Worm (Caenorhabditis elegans) whole organism, L4 larva: ENCODE data around the gene W02H5.2.

Experiments
- F44E2.7 ChIP-seq: fragments of 200-800 bp; sonication (Bioruptor generic); IDR thresholded peaks from 2 replicates; pipeline ENCODE4 v2.1.2; 2022; ENCODE audit warnings: missing genetic modification characterization, missing compliant biosample characterization
- F49E8.2 ChIP-seq: sonication (generic microtip); optimal IDR thresholded peaks from 2 replicates; lab custom pipeline; 2016; ENCODE audit warnings: missing compliant biosample characterization, mild to moderate bottlenecking, missing genetic modification characterization, borderline replicate concordance
- R02D3.7 ChIP-seq: fragments of 150-350 bp; sonication (generic microtip); optimal IDR thresholded peaks from 3 replicates; lab custom pipeline; 2014; ENCODE audit warnings: missing biosample characterization, missing genetic modification characterization
- T26A8.4 ChIP-seq: fragments of 200-800 bp; sonication (Bioruptor generic); IDR thresholded peaks from 2 replicates; pipeline ENCODE4 v1.3.6; 2022; ENCODE audit warnings: missing genetic modification characterization, missing compliant biosample characterization
- Y105C5A.15 ChIP-seq: fragments of 200-800 bp; sonication (Bioruptor generic); IDR thresholded peaks from 2 replicates; pipeline ENCODE4 v1.3.6; 2022; ENCODE audit warnings: missing genetic modification characterization, missing compliant biosample characterization
- aly-2 ChIP-seq: sonication (generic microtip); optimal IDR thresholded peaks from 2 replicates; lab custom pipeline; 2018; ENCODE audit warnings: missing biosample characterization, missing genetic modification characterization
- ama-1 ChIP-seq: fragments of 150-350 bp; optimal IDR thresholded peaks from 2 replicates; lab custom pipeline; 2014; ENCODE audit warnings: inconsistent platforms, mixed read lengths
- ceh-44 ChIP-seq: fragments of 200-800 bp; sonication (Bioruptor generic); IDR thresholded peaks from 2 replicates; pipeline ENCODE4 v1.3.6; 2022; ENCODE audit warnings: missing genetic modification reagents, missing genetic modification characterization, missing compliant biosample characterization
- ceh-62 ChIP-seq: sonication (generic microtip); optimal IDR thresholded peaks from 2 replicates; lab custom pipeline; 2017; ENCODE audit warnings: missing biosample characterization, missing genetic modification characterization
- ceh-82 ChIP-seq: sonication (generic microtip); optimal IDR thresholded peaks from 2 replicates; lab custom pipeline; 2017; ENCODE audit warnings: missing biosample characterization, missing genetic modification characterization
- ctbp-1 ChIP-seq: fragments of 200-800 bp; sonication (Bioruptor generic); IDR thresholded peaks from 2 replicates; pipeline ENCODE4 v1.3.6; 2022; ENCODE audit warnings: missing genetic modification reagents, missing genetic modification characterization, missing compliant biosample characterization
- daf-16 ChIP-seq, 3 experiments: sonication (generic microtip); optimal IDR thresholded peaks; 2 replicates each; lab custom pipeline; 2016 to 2017; ENCODE audit warnings: missing genetic modification characterization in 3 of 3, missing genetic modification reagents in 3 of 3, mild to moderate bottlenecking in 2 of 3, missing compliant biosample characterization in 2 of 3, missing biosample characterization in 1 of 3, moderate library complexity in 1 of 3
- daf-19 ChIP-seq: fragments of 200-800 bp; sonication (Bioruptor generic); conservative IDR thresholded peaks from 2 replicates; pipeline ENCODE4 v1.3.6; 2022; ENCODE audit warnings: missing genetic modification characterization, missing compliant biosample characterization
- daf-8 ChIP-seq: fragments of 200-800 bp; sonication (Bioruptor generic); IDR thresholded peaks from 2 replicates; pipeline ENCODE4 v1.3.6; 2022; ENCODE audit warnings: missing genetic modification characterization, missing compliant biosample characterization
- dmd-8 ChIP-seq: fragments of 200-800 bp; sonication (Bioruptor generic); IDR thresholded peaks from 2 replicates; pipeline ENCODE4 v1.3.6; 2022; ENCODE audit warnings: missing genetic modification characterization, missing compliant biosample characterization
- dmd-9 ChIP-seq: fragments of 200-800 bp; sonication (Bioruptor generic); IDR thresholded peaks from 2 replicates; pipeline ENCODE4 v1.3.6; 2022; ENCODE audit warnings: missing genetic modification reagents, missing genetic modification characterization, missing compliant biosample characterization
- hlh-11 ChIP-seq: fragments of 200-800 bp; sonication (Bioruptor generic); optimal IDR thresholded peaks from 2 replicates; lab custom pipeline; 2018; ENCODE audit warnings: mild to moderate bottlenecking, missing genetic modification characterization, missing compliant biosample characterization
- hlh-30 ChIP-seq: sonication (generic microtip); optimal IDR thresholded peaks from 2 replicates; lab custom pipeline; 2017; ENCODE audit warnings: antibody characterized with exemption, mild to moderate bottlenecking, missing genetic modification characterization, missing compliant biosample characterization; ENCODE audit not compliant: insufficient read depth
- hmg-1.1 ChIP-seq: fragments of 200-800 bp; sonication (Bioruptor generic); IDR thresholded peaks from 2 replicates; pipeline ENCODE4 v1.3.6; 2022; ENCODE audit warnings: missing genetic modification reagents, missing genetic modification characterization, missing compliant biosample characterization
- lin-39 ChIP-seq: fragments of 150-350 bp; optimal IDR thresholded peaks from 2 replicates; lab custom pipeline; 2014; ENCODE audit warnings: missing biosample characterization, missing genetic modification reagents, missing genetic modification characterization
- lir-3 ChIP-seq: sonication (generic microtip); optimal IDR thresholded peaks from 2 replicates; lab custom pipeline; 2016; ENCODE audit warnings: mild to moderate bottlenecking, missing genetic modification characterization, missing compliant biosample characterization
- lsy-2 ChIP-seq, 2 experiments: fragments of 150-350 bp in 1 of 2; sonication (generic microtip) in 1 of 2; optimal IDR thresholded peaks; 2 replicates each; lab custom pipeline; 2014 to 2017; ENCODE audit warnings: missing biosample characterization in 2 of 2, missing genetic modification characterization in 2 of 2
- madf-5 ChIP-seq, 2 experiments: fragments of 200-800 bp; sonication (Bioruptor generic); IDR thresholded peaks; 2 replicates each; pipeline ENCODE4 v1.3.6; 2022; ENCODE audit warnings: missing compliant biosample characterization in 2 of 2, missing genetic modification characterization in 2 of 2
- madf-9 ChIP-seq: fragments of 200-800 bp; sonication (Bioruptor generic); conservative IDR thresholded peaks from 2 replicates; pipeline ENCODE4 v1.3.6; 2022; ENCODE audit warnings: missing genetic modification reagents, missing genetic modification characterization, missing compliant biosample characterization
- mdl-1 ChIP-seq, 2 experiments: fragments of 150-350 bp in 1 of 2; sonication (generic microtip) in 1 of 2; optimal IDR thresholded peaks; 2 replicates each; lab custom pipeline; 2014 to 2017; ENCODE audit warnings: missing biosample characterization in 2 of 2, missing genetic modification characterization in 2 of 2
- mdt-29 ChIP-seq: fragments of 200-800 bp; sonication (Bioruptor generic); IDR thresholded peaks from 2 replicates; pipeline ENCODE4 v1.3.6; 2022; ENCODE audit warnings: missing genetic modification reagents, missing genetic modification characterization, missing compliant biosample characterization
- mep-1 ChIP-seq: fragments of 150-350 bp; sonication (generic microtip); optimal IDR thresholded peaks from 3 replicates; lab custom pipeline; 2014; ENCODE audit warnings: missing biosample characterization, missing genetic modification characterization
- mxl-2 ChIP-seq: fragments of 200-800 bp; sonication (Bioruptor generic); conservative IDR thresholded peaks from 2 replicates; pipeline ENCODE4 v1.3.6; 2022; ENCODE audit warnings: missing genetic modification reagents, missing genetic modification characterization, missing compliant biosample characterization
- nhr-25 ChIP-seq: sonication (generic microtip); optimal IDR thresholded peaks from 2 replicates; lab custom pipeline; 2017; ENCODE audit warnings: missing genetic modification characterization, mild to moderate bottlenecking, missing compliant biosample characterization, antibody characterized with exemption, moderate library complexity, borderline replicate concordance; ENCODE audit not compliant: insufficient read depth
- nhr-28 ChIP-seq: fragments of 150-350 bp; optimal IDR thresholded peaks from 2 replicates; lab custom pipeline; 2014; ENCODE audit warnings: missing biosample characterization, missing genetic modification characterization
- nhr-41 ChIP-seq: fragments of 200-800 bp; sonication (Bioruptor generic); IDR thresholded peaks from 2 replicates; pipeline ENCODE4 v1.3.6; 2022; ENCODE audit warnings: missing genetic modification reagents, missing genetic modification characterization, missing compliant biosample characterization
- nhr-76 ChIP-seq: fragments of 150-350 bp; optimal IDR thresholded peaks from 2 replicates; lab custom pipeline; 2014; ENCODE audit warnings: missing biosample characterization, missing genetic modification characterization
- pha-4 ChIP-seq, 2 experiments: fragments of 150-350 bp in 1 of 2; fragments of 200-800 bp in 1 of 2; sonication (Bioruptor generic) in 1 of 2; IDR thresholded peaks in 1 of 2; optimal IDR thresholded peaks in 1 of 2; 2 replicates each; pipeline versions ENCODE4 v1.3.6 to Lab custom; 2014 to 2022; ENCODE audit warnings: missing genetic modification characterization in 2 of 2, missing genetic modification reagents in 2 of 2, missing biosample characterization in 1 of 2, missing compliant biosample characterization in 1 of 2
- php-3 ChIP-seq: fragments of 200-800 bp; sonication (Bioruptor generic); IDR thresholded peaks from 2 replicates; pipeline ENCODE4 v1.3.6; 2022; ENCODE audit warnings: missing genetic modification reagents, missing genetic modification characterization, missing compliant biosample characterization
- rbr-2 ChIP-seq: sonication (generic microtip); optimal IDR thresholded peaks from 2 replicates; lab custom pipeline; 2016; ENCODE audit warnings: missing genotype, missing genetic modification characterization, missing compliant biosample characterization
- sdz-12 ChIP-seq: fragments of 200-800 bp; sonication (Bioruptor generic); optimal IDR thresholded peaks from 2 replicates; lab custom pipeline; 2018; ENCODE audit warnings: mild to moderate bottlenecking, missing genetic modification characterization, missing compliant biosample characterization
- set-16 ChIP-seq: fragments of 200-800 bp; sonication (Bioruptor generic); IDR thresholded peaks from 2 replicates; pipeline ENCODE4 v1.3.6; 2022; ENCODE audit warnings: missing genetic modification reagents, missing genetic modification characterization, missing compliant biosample characterization
- skn-1 ChIP-seq: fragments of 150-350 bp; optimal IDR thresholded peaks from 2 replicates; lab custom pipeline; 2014; ENCODE audit warnings: missing biosample characterization, missing genetic modification characterization
- snpc-1.2 ChIP-seq: fragments of 200-800 bp; sonication (Bioruptor generic); IDR thresholded peaks from 2 replicates; pipeline ENCODE4 v1.3.6; 2022; ENCODE audit warnings: missing genetic modification reagents, missing genetic modification characterization, missing compliant biosample characterization
- snpc-4 ChIP-seq: fragments of 150-350 bp; optimal IDR thresholded peaks from 2 replicates; lab custom pipeline; 2014; ENCODE audit warnings: missing biosample characterization, missing genetic modification characterization
- spr-1 ChIP-seq: sonication (generic microtip); optimal IDR thresholded peaks from 2 replicates; lab custom pipeline; 2016; ENCODE audit warnings: mild to moderate bottlenecking, missing genetic modification characterization, missing compliant biosample characterization
- spr-3 ChIP-seq: fragments of 200-800 bp; sonication (Bioruptor generic); optimal IDR thresholded peaks from 2 replicates; lab custom pipeline; 2018; ENCODE audit warnings: mild to moderate bottlenecking, missing genetic modification characterization, missing compliant biosample characterization
- unc-130 ChIP-seq: sonication (generic microtip); optimal IDR thresholded peaks from 2 replicates; lab custom pipeline; 2016; ENCODE audit warnings: missing genetic modification reagents, missing genetic modification characterization, missing compliant biosample characterization
- unc-39 ChIP-seq: sonication (generic microtip); optimal IDR thresholded peaks from 2 replicates; lab custom pipeline; 2017; ENCODE audit warnings: missing biosample characterization, missing genetic modification characterization
- vab-7 ChIP-seq: fragments of 200-800 bp; sonication (Bioruptor generic); IDR thresholded peaks from 2 replicates; pipeline ENCODE4 v1.3.6; 2022; ENCODE audit warnings: missing genetic modification reagents, missing genetic modification characterization, missing compliant biosample characterization
- zag-1 ChIP-seq: fragments of 150-350 bp; optimal IDR thresholded peaks from 2 replicates; lab custom pipeline; 2014; ENCODE audit warnings: missing biosample characterization, missing genetic modification characterization
- zfp-2 ChIP-seq: sonication (generic microtip); optimal IDR thresholded peaks from 2 replicates; lab custom pipeline; 2016; ENCODE audit warnings: mild to moderate bottlenecking, missing genetic modification characterization, missing compliant biosample characterization
- zfp-3 ChIP-seq: fragments of 200-800 bp; sonication (Bioruptor generic); conservative IDR thresholded peaks from 2 replicates; pipeline ENCODE4 v1.3.6; 2022; ENCODE audit warnings: missing genetic modification reagents, missing genetic modification characterization, missing compliant biosample characterization
- zip-2 ChIP-seq: fragments of 150-350 bp; optimal IDR thresholded peaks from 2 replicates; lab custom pipeline; 2014; ENCODE audit warnings: missing biosample characterization, missing genetic modification characterization
- ztf-11 ChIP-seq: fragments of 150-350 bp; optimal IDR thresholded peaks from 2 replicates; lab custom pipeline; 2014; ENCODE audit warnings: missing biosample characterization, missing genetic modification characterization
- ztf-7 ChIP-seq: fragments of 150-350 bp; optimal IDR thresholded peaks from 2 replicates; lab custom pipeline; 2014; ENCODE audit warnings: missing biosample characterization, missing genetic modification characterization

W02H5.2 gene

ce11 chrV:2600543-2600942 lies 38.6 kb upstream of the W02H5.2 start (continued):
- TF ChIP-seq mep-1 (tag; lab: Kevin White, UChicago) (peak; percentile 73), spr-1 (peak; percentile 67), F49E8.2 (tag; lab: Kevin White, UChicago) (no peak), sdz-12 (no peak), ctbp-1 (peak; percentile 85), mxl-2 (0 out of 2 replicates have a peak, but pooled peaks have one; percentile 41), madf-5 (GFP tag; IDR thresholded peaks at IDR 0.05; lab: Robert Waterston, UW) (no peak), dmd-9 (GFP tag; lab: Robert Waterston, UW) (peak; percentile 69), daf-16 (GFP tag; optimal IDR thresholded peaks at IDR 0.05; lab: Kevin White, UChicago) (no peak), daf-16 (tag; optimal IDR thresholded peaks at IDR 0.05; lab: Kevin White, UChicago) (peak; percentile 42), nhr-25 (tag; lab: Kevin White, UChicago) (no peak), rbr-2 (tag; lab: Kevin White, UChicago) (peak; percentile 90), ceh-62 (no peak), mdl-1 (tag; optimal IDR thresholded peaks at IDR 0.05; lab: Kevin White, UChicago) (no peak), F44E2.7 (GFP tag; lab: Robert Waterston, UW) (no peak), unc-39 (tag; lab: Kevin White, UChicago) (no peak), mdt-29 (GFP tag; lab: Robert Waterston, UW) (peak; percentile 85), lsy-2 (tag; optimal IDR thresholded peaks at IDR 0.05; lab: Kevin White, UChicago) (peak in 1 of 2 experiments; percentile 82), vab-7 (GFP tag; lab: Robert Waterston, UW) (peak; percentile 83), lir-3 (no peak), zip-2 (tag; lab: Kevin White, UChicago) (no peak), nhr-76 (no peak), snpc-1.2 (GFP tag; lab: Robert Waterston, UW) (peak; percentile 63), Y105C5A.15 (GFP tag; lab: Robert Waterston, UW) (no peak), dmd-8 (GFP tag; lab: Robert Waterston, UW) (0 out of 2 replicates have a peak, but pooled peaks have one; percentile 33), T26A8.4 (GFP tag; lab: Robert Waterston, UW) (peak; percentile 88), zfp-3 (peak; percentile 89), R02D3.7 (no peak), ama-1 (lab: Kevin White, UChicago) (no peak), pha-4 (GFP tag; IDR thresholded peaks at IDR 0.05; lab: Robert Waterston, UW) (peak; percentile 93), pha-4 (tag; optimal IDR thresholded peaks at IDR 0.05; lab: Kevin White, UChicago) (peak; percentile 16), hlh-30 (peak; percentile 18), snpc-4 (tag; lab: Kevin White, UChicago) (no peak), set-16 (GFP tag; lab: Robert Waterston, UW) (peak; percentile 30; the same call in 1 of the 2 replicates), hmg-1.1 (peak; percentile 96), lin-39 (tag; lab: Kevin White, UChicago) (no peak), unc-130 (GFP tag; lab: Kevin White, UChicago) (peak; percentile 50), skn-1 (tag; lab: Kevin White, UChicago) (no peak), zag-1 (no peak), ztf-7 (tag; lab: Kevin White, UChicago) (no peak), aly-2 (tag; lab: Kevin White, UChicago) (no peak), daf-8 (GFP tag; lab: Robert Waterston, UW) (no peak), ceh-82 (tag; lab: Kevin White, UChicago) (no peak), hlh-11 (tag; lab: Kevin White, UChicago) (peak; percentile 72), nhr-28 (tag; lab: Kevin White, UChicago) (peak; percentile 56), php-3 (GFP tag; lab: Robert Waterston, UW) (no peak), daf-19 (GFP tag; lab: Robert Waterston, UW) (no peak), madf-9 (GFP tag; lab: Robert Waterston, UW) (peak; percentile 86), nhr-41 (GFP tag; lab: Robert Waterston, UW) (no peak), zfp-2 (tag; lab: Kevin White, UChicago) (peak; percentile 62), ztf-11 (tag; lab: Kevin White, UChicago) (no peak), spr-3 (no peak), ceh-44 (GFP tag; lab: Robert Waterston, UW) (no peak)
